Worm (Caenorhabditis elegans) whole organism, early embryonic: ENCODE results near the gene R08C7.1.

ENCODE experiments used
- B0310.2 ChIP-seq: sonication (generic microtip); optimal IDR thresholded peaks from 2 replicates; lab custom pipeline; 2016; ENCODE audit warnings: mild to moderate bottlenecking, missing genetic modification characterization, missing compliant biosample characterization
- F13C5.2 ChIP-seq: sonication (generic microtip); optimal IDR thresholded peaks from 2 replicates; lab custom pipeline; 2017; ENCODE audit warnings: mild to moderate bottlenecking, missing genetic modification characterization, inconsistent platforms, missing compliant biosample characterization
- aly-1 ChIP-seq: sonication (generic microtip); optimal IDR thresholded peaks from 2 replicates; lab custom pipeline; 2016; ENCODE audit warnings: missing genetic modification characterization, missing compliant biosample characterization
- ama-1 ChIP-seq: fragments of 150-350 bp; optimal IDR thresholded peaks from 2 replicates; lab custom pipeline; 2014
- ceh-13 ChIP-seq: fragments of 200-800 bp; sonication (Bioruptor generic); optimal IDR thresholded peaks from 2 replicates; lab custom pipeline; 2018; ENCODE audit warnings: mild to moderate bottlenecking, missing genetic modification characterization, missing compliant biosample characterization
- ceh-36 ChIP-seq: sonication (generic microtip); optimal IDR thresholded peaks from 2 replicates; lab custom pipeline; 2016; ENCODE audit warnings: missing genetic modification characterization, inconsistent platforms, missing compliant biosample characterization
- ets-7 ChIP-seq: sonication (generic microtip); optimal IDR thresholded peaks from 2 replicates; lab custom pipeline; 2016; ENCODE audit warnings: missing genotype, missing genetic modification characterization, missing compliant biosample characterization
- flt-1 ChIP-seq: fragments of 200-800 bp; sonication (Bioruptor generic); IDR thresholded peaks from 2 replicates; pipeline ENCODE4 v1.3.6; 2022; ENCODE audit warnings: missing genetic modification characterization, missing compliant biosample characterization
- hmbx-1 ChIP-seq: sonication (generic microtip); optimal IDR thresholded peaks from 2 replicates; lab custom pipeline; 2016; ENCODE audit warnings: mild to moderate bottlenecking, missing genetic modification characterization, missing compliant biosample characterization
- hmg-4 ChIP-seq: fragments of 200-800 bp; sonication (Bioruptor generic); optimal IDR thresholded peaks from 2 replicates; lab custom pipeline; 2018; ENCODE audit warnings: mild to moderate bottlenecking, missing genetic modification characterization, missing compliant biosample characterization
- hnd-1 ChIP-seq: sonication (generic microtip); optimal IDR thresholded peaks from 2 replicates; lab custom pipeline; 2016; ENCODE audit warnings: missing genetic modification characterization, missing compliant biosample characterization
- pes-1 ChIP-seq: fragments of 200-800 bp; sonication (Bioruptor generic); IDR thresholded peaks from 2 replicates; pipeline ENCODE4 v1.3.6; 2022; ENCODE audit warnings: missing genetic modification reagents, missing genetic modification characterization, missing compliant biosample characterization
- scrt-1 ChIP-seq: fragments of 200-800 bp; sonication (Bioruptor generic); IDR thresholded peaks from 2 replicates; pipeline ENCODE4 v1.3.6; 2022; ENCODE audit warnings: missing genetic modification characterization, missing compliant biosample characterization
- sea-1 ChIP-seq: fragments of 200-800 bp; sonication (Bioruptor generic); conservative IDR thresholded peaks from 2 replicates; pipeline ENCODE4 v1.3.6; 2022; ENCODE audit warnings: missing genetic modification characterization, missing compliant biosample characterization
- tbx-11 ChIP-seq: fragments of 200-800 bp; sonication (Bioruptor generic); IDR thresholded peaks from 2 replicates; pipeline ENCODE4 v1.3.6; 2022; ENCODE audit warnings: missing genetic modification characterization, missing compliant biosample characterization
- tbx-37 ChIP-seq: fragments of 200-800 bp; sonication (Bioruptor generic); conservative IDR thresholded peaks from 2 replicates; pipeline ENCODE4 v1.3.6; 2022; ENCODE audit warnings: missing genetic modification reagents, missing genetic modification characterization, missing compliant biosample characterization
- tra-4 ChIP-seq: sonication (generic microtip); optimal IDR thresholded peaks from 2 replicates; lab custom pipeline; 2017; ENCODE audit warnings: missing genetic modification characterization, missing compliant biosample characterization

R08C7.1 gene

DNA sequence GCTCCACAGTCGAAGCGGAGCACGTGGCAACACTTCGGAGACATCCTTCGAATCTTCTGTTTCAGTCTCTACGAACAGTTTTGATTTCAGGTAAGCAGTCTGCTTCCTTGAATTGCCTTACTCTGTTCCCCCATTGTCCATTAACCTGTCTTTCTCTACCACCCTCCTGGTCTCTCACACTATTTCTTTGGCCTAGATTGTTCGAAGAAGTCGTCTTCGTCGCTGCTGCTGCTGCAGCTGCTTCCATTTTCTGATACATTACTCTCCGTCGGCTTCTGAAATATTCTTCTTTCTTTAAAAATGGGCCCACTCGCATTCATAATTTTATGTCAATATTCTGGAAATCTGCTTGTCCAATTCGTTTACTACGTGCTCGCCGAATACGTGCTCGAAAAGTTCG is at the start of gene R08C7.1:
TSS of gene R08C7.1 (plus strand) at position 301 of the 400 bp plus-strand sequence.
- TF ChIP-seq hmbx-1 (no peak), F13C5.2 (tag; lab: Kevin White, UChicago) (no peak), aly-1 (tag; lab: Kevin White, UChicago) (no peak), tbx-37 (no peak), pes-1 (GFP tag; lab: Robert Waterston, UW) (no peak), tra-4 (tag; lab: Kevin White, UChicago) (no peak), tbx-11 (GFP tag; lab: Robert Waterston, UW) (no peak), ets-7 (tag; lab: Kevin White, UChicago) (no peak), scrt-1 (no peak), ama-1 (lab: Kevin White, UChicago) (no peak), hmg-4 (GFP tag; lab: Kevin White, UChicago) (no peak), sea-1 (GFP tag; lab: Robert Waterston, UW) (no peak)

DNA sequence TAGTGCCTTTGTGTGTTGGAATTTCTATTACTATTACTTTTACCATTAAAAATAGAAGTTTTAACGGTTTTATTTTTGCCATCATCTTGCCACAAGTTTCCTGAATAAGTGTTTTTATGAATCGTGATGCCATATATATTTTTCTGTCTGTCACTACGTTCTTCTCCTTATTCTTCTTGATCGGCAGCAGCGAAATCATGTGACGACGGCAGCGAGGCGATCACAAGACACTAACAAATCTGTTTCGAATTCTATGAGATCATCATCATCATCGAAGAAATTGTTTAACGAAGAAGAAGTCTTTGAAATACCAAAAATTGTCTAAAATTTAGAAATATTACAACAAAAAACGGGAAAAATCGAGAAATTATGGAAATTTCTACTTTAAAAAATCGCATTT is 49.3 kb upstream of the R08C7.1 start:
- TF ChIP-seq pes-1 (GFP tag; lab: Robert Waterston, UW) (no peak), tra-4 (tag; lab: Kevin White, UChicago) (no peak), tbx-11 (GFP tag; lab: Robert Waterston, UW) (no peak), sea-1 (GFP tag; lab: Robert Waterston, UW) (no peak), F13C5.2 (tag; lab: Kevin White, UChicago) (no peak), scrt-1 (no peak)

DNA sequence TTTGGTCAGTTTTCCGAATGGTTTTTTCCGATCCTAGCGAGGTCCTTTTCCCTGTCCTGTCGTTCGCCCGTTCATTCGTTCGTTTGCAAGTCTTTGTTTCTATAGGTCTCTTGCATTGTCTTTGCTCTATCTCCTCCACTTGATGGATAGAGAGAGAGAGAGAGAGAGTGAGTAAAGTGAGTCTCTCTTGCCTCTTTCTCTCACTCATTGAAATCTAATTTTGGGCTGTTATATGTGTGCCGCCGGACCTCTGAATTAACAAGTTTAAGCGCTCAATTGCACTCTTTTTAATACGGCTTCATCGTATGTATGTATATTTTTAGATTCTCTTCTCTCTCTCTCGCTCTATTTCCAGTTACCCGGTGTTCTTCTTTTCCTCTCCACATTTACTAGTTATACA is 47.8 kb upstream of the R08C7.1 start:
- no peak for TF ChIP-seq ets-7 (tag; lab: Kevin White, UChicago)
- TF ChIP-seq hmg-4 (GFP tag; lab: Kevin White, UChicago) = peak; percentile 38
- no peak for TF ChIP-seq hmbx-1
- no peak for TF ChIP-seq scrt-1
- TF ChIP-seq ceh-13 = no peak

DNA sequence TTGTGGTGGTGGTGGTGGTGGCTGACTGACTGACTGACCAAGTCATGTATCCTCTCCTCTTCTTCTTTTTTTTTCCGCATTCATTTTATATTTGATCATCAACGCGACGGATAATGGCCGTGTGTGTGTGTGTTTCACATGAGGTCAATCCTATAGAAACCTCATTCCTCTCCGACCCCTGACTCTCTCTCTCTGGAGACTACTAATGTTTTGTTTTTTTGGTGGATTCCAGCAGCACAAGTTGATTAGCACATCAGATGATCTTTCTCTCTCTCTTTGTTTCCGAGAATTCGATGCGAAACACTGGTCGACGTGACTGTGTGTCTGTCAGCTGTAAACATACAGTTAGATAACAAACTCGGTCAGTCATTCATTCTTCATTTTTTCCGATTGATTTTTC is 46.5 kb upstream of the R08C7.1 start, which contains the start of gene Y24D9A.7:
TSS of gene Y24D9A.7 (minus strand) at position 46 of the 400 bp plus-strand sequence.
- TF ChIP-seq F13C5.2 (tag; lab: Kevin White, UChicago) = no peak
- TF ChIP-seq ceh-36 (tag; lab: Kevin White, UChicago) = no peak
- no peak for TF ChIP-seq B0310.2 (tag; lab: Kevin White, UChicago)
- no peak for TF ChIP-seq ets-7 (tag; lab: Kevin White, UChicago)
- no peak for TF ChIP-seq pes-1 (GFP tag; lab: Robert Waterston, UW)
- TF ChIP-seq hmg-4 (GFP tag; lab: Kevin White, UChicago) = no peak
- TF ChIP-seq sea-1 (GFP tag; lab: Robert Waterston, UW) = no peak
- no peak for TF ChIP-seq ama-1 (lab: Kevin White, UChicago)
- TF ChIP-seq tbx-11 (GFP tag; lab: Robert Waterston, UW) = no peak
- TF ChIP-seq aly-1 (tag; lab: Kevin White, UChicago) = no peak
- no peak for TF ChIP-seq tbx-37
- TF ChIP-seq tra-4 (tag; lab: Kevin White, UChicago) = no peak
- no peak for TF ChIP-seq scrt-1
- no peak for TF ChIP-seq hnd-1 (tag; lab: Kevin White, UChicago)
- TF ChIP-seq ceh-13 = no peak
- TF ChIP-seq hmbx-1 = no peak

DNA sequence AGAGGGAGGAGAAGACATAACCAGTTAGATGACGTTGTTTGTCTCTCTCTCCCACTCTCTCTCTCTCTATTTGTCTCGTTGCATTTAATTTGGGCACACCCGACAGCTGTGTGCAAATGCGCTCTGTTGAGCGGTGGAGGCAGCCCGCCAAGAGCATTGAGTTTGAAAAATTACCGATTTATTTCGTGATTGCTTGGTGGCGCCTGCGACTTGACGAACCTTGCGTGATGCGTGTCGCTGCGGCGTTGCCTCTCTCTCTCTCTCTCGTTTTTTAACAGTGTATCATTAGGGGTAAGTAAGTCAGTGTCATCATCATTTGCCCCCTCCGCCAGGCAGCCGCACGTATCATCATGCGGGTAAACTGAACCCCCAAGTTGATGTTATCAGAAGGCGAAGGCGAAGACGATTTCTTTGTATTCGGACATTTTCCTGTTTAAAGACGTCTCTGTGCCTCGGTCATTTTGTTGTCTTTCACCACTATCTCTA is 45.6 kb upstream of the R08C7.1 start:
- no peak for TF ChIP-seq ceh-13
- TF ChIP-seq ceh-36 (tag; lab: Kevin White, UChicago) = no peak
- TF ChIP-seq ama-1 (lab: Kevin White, UChicago) = no peak
- no peak for TF ChIP-seq tbx-37
- no peak for TF ChIP-seq tra-4 (tag; lab: Kevin White, UChicago)
- 0 out of 2 replicates have a peak, but pooled peaks have one; percentile 33 for TF ChIP-seq tbx-11 (GFP tag; lab: Robert Waterston, UW)
- TF ChIP-seq B0310.2 (tag; lab: Kevin White, UChicago) = no peak
- TF ChIP-seq ets-7 (tag; lab: Kevin White, UChicago) = no peak
- no peak for TF ChIP-seq aly-1 (tag; lab: Kevin White, UChicago)
- TF ChIP-seq hnd-1 (tag; lab: Kevin White, UChicago) = no peak
- TF ChIP-seq pes-1 (GFP tag; lab: Robert Waterston, UW) = no peak
- TF ChIP-seq scrt-1 = no peak
- TF ChIP-seq hmbx-1 = no peak
- no peak for TF ChIP-seq sea-1 (GFP tag; lab: Robert Waterston, UW)
- no peak for TF ChIP-seq flt-1
- peak; percentile 71 for TF ChIP-seq F13C5.2 (tag; lab: Kevin White, UChicago)
- TF ChIP-seq hmg-4 (GFP tag; lab: Kevin White, UChicago) = no peak

DNA sequence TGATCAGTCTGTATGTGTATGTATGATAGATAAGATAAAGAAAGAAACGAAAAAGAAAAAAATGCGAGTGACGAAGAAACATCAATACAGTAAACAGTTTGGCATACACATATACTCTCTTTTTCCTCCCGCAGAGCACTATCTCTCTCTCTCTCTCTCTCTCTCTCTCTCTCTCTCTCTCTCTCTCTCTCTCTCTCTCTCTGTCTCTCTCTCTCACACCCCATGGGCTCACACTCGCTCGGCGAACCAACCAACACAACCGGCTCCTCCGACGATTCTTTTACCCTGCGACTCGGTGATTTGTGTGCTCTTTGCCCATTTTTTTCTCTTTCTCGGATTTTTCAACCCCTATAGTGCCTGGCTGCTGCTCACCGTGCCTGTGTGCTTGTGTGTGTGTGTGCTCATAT is 44.6 kb upstream of the R08C7.1 start:
- TF ChIP-seq sea-1 (GFP tag; lab: Robert Waterston, UW) = 0 out of 2 replicates have a peak, but pooled peaks have one; percentile 43
- TF ChIP-seq tbx-11 (GFP tag; lab: Robert Waterston, UW) = no peak

DNA sequence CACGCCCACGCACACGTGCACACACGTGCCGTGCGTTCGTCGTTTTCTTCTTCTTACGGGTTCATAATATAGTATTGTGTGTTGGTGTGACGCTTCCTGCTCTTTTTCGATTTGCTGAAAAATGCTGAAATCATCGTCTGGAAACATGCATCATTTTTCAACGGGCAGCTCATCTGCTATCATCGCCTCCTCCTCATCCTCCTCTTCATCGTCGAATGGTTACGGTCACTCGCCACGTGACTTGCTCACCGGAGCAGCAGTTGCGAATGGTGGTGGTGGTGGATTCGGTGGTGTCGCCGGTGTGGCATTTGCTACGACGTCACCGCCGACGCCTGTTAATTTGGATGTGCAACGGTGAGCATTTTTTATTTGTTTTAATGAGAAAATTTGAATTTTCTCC is 43.0 kb upstream of the R08C7.1 start:
- TF ChIP-seq ceh-36 (tag; lab: Kevin White, UChicago) (no peak), hmbx-1 (no peak), scrt-1 (no peak), F13C5.2 (tag; lab: Kevin White, UChicago) (no peak), ama-1 (lab: Kevin White, UChicago) (no peak), sea-1 (GFP tag; lab: Robert Waterston, UW) (no peak)

DNA sequence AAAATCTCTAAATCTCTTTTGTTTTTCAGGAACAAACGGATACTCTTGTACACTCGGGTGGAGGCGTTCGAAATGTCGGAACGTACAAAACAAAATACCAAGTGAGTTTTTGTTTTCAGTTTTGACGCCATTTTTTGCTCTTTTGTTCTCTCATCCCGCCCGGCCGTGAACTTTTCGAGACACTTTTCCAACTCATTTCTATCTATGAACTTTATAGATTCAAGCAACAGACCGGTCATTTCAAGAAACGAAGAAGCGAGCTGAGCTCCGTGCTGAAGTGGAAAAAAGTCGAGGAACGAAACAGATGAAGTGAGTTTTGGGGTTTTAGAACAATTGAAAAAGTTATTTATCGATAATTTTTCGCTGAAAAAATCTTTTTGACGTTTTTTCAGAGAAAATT is 41.1 kb upstream of the R08C7.1 start:
- no peak for TF ChIP-seq tra-4 (tag; lab: Kevin White, UChicago)
- no peak for TF ChIP-seq scrt-1
- no peak for TF ChIP-seq tbx-11 (GFP tag; lab: Robert Waterston, UW)
- no peak for TF ChIP-seq hnd-1 (tag; lab: Kevin White, UChicago)
- TF ChIP-seq hmg-4 (GFP tag; lab: Kevin White, UChicago) = no peak
- TF ChIP-seq F13C5.2 (tag; lab: Kevin White, UChicago) = no peak
- TF ChIP-seq ets-7 (tag; lab: Kevin White, UChicago) = no peak
- TF ChIP-seq aly-1 (tag; lab: Kevin White, UChicago) = no peak
- no peak for TF ChIP-seq flt-1
- no peak for TF ChIP-seq pes-1 (GFP tag; lab: Robert Waterston, UW)
- TF ChIP-seq sea-1 (GFP tag; lab: Robert Waterston, UW) = no peak
- no peak for TF ChIP-seq hmbx-1
- no peak for TF ChIP-seq ceh-36 (tag; lab: Kevin White, UChicago)
- TF ChIP-seq B0310.2 (tag; lab: Kevin White, UChicago) = no peak
- no peak for TF ChIP-seq ama-1 (lab: Kevin White, UChicago)
- no peak for TF ChIP-seq tbx-37
- no peak for TF ChIP-seq ceh-13
